Comparison of ENCODE assay signal across 4 worm cellular contexts in genomic region chrIII:3224102-3224501, ce11.
TF ChIP-seq lines count a peak whose summit lies in the region.

No protein-coding gene starts in this region.

TF ChIP-seq in whole organism, L1 larva, 84 proteins besides CTCF, POLR2A, EP300 and RAD21:
- TF ChIP-seq nhr-47 (tag; optimal IDR thresholded peaks at IDR 0.05; lab: Kevin White, UChicago) = peak; percentile 17
- TF ChIP-seq nhr-85 (tag; lab: Kevin White, UChicago) = peak; percentile 18
- TF ChIP-seq blmp-1 (tag; optimal IDR thresholded peaks at IDR 0.05; lab: Kevin White, UChicago) = no peak
- no peak for TF ChIP-seq xbp-1 (tag; optimal IDR thresholded peaks at IDR 0.05; lab: Kevin White, UChicago)
- peak in 1 of 2 experiments; percentile 3 for TF ChIP-seq lsy-2 (tag; optimal IDR thresholded peaks at IDR 0.05; lab: Kevin White, UChicago)
- TF ChIP-seq dsc-1 (tag; optimal IDR thresholded peaks at IDR 0.05; lab: Kevin White, UChicago) = no peak
- TF ChIP-seq efl-1 (optimal IDR thresholded peaks at IDR 0.05; lab: Kevin White, UChicago) = no peak
- TF ChIP-seq efl-1 (GFP tag; optimal IDR thresholded peaks at IDR 0.05 in 1 of 2; lab: Kevin White, UChicago) = no peak
- TF ChIP-seq lin-14 (GFP tag; optimal IDR thresholded peaks at IDR 0.05; lab: Kevin White, UChicago) = peak; percentile 60

TF ChIP-seq in whole organism, L3 larva, 47 proteins besides CTCF, POLR2A, EP300 and RAD21:
- TF ChIP-seq unc-62 (GFP tag; optimal IDR thresholded peaks at IDR 0.05; lab: Kevin White, UChicago) = no peak
- peak; percentile 13 for TF ChIP-seq nfya-1 (tag; optimal IDR thresholded peaks at IDR 0.05; lab: Kevin White, UChicago; ENCODE audit: insufficient read depth)

TF ChIP-seq in whole organism, late embryonic, 69 proteins besides CTCF, POLR2A, EP300 and RAD21:
- TF ChIP-seq ceh-9 (tag; optimal IDR thresholded peaks at IDR 0.05; lab: Kevin White, UChicago) = no peak
- no peak for TF ChIP-seq mec-3 (tag; optimal IDR thresholded peaks at IDR 0.05; lab: Kevin White, UChicago; ENCODE audit: borderline replicate concordance)
- peak; percentile 89 for TF ChIP-seq unc-42 (tag; optimal IDR thresholded peaks at IDR 0.05; lab: Kevin White, UChicago)
- no peak for TF ChIP-seq ceh-22 (tag; optimal IDR thresholded peaks at IDR 0.05; lab: Kevin White, UChicago)
- TF ChIP-seq Y22D7AL.16 (tag; optimal IDR thresholded peaks at IDR 0.05; lab: Kevin White, UChicago) = no peak
- TF ChIP-seq unc-55 (GFP tag; optimal IDR thresholded peaks at IDR 0.05; lab: Kevin White, UChicago) = no peak

TF ChIP-seq in whole organism, mixed stage, embryonic, 35 proteins besides CTCF, POLR2A, EP300 and RAD21:
- TF ChIP-seq ces-1 (GFP tag; optimal IDR thresholded peaks at IDR 0.05; lab: Kevin White, UChicago) = peak; percentile 93
- no peak for TF ChIP-seq hlh-1 (tag; optimal IDR thresholded peaks at IDR 0.05; lab: Kevin White, UChicago)
